Fruit fly (Drosophila melanogaster): ENCODE results near the gene CG14070.

CG14070 gene

DNA sequence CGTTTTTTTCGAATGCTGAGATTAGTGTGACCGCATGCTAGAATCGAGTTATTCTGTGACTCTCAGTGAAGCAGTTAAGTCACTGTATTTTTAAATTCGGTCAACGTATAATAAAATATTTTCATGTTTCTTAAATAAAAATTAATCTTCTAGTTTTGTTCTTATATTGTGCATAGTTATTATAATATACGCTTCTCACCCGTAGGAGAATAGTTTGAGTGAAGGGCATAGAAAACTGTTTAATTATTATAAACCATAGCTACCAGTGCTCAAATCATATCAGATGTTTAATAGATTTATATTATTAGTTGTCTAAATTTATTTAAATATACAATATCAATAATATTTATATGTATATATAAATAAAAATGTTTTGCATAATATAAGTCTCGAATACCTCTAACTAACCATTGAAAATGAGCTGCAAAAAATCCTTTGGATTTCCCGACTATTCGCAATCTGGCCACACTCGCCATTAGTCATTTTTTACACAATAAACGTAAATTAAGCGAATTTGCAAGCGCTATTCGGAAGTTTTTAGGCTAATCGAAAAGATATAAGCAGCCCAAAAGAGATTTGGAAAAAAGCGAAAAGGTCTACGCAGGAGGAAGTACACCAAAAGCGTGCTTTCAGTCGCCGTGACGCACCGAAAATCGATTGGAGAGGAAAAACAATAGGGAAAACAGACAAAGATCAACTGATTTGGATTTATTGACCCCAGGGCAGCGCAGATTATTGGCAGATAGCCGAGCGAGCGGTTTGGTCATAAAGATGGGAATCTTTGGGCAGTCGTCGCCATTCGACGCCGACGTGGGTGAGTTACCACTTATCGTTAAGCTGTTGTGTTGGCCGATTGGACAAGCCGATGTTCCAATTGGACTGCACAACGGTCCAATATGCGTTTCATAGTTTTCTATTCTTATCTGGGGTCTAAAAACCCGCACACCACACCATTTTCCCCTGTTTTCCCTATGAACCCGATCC lies 43.2 kb downstream of the CG14070 start, which contains the start of the genes aurB and Stam (continued):
- TF ChIP-seq CG13424 (tag; optimal IDR thresholded peaks at IDR 0.05) (peak; percentile 78), MESR4 (GFP tag; optimal IDR thresholded peaks at IDR 0.05) (peak; percentile 62), CG9797 (GFP tag; optimal IDR thresholded peaks at IDR 0.05) (peak; percentile 48), sug (tag; optimal IDR thresholded peaks at IDR 0.05) (peak; percentile 31), ind (GFP tag; optimal IDR thresholded peaks at IDR 0.05) (peak; percentile 15), hth (optimal IDR thresholded peaks at IDR 0.05) (no peak), CG10321 (GFP tag; IDR thresholded peaks at IDR 0.05) (no peak), chif (GFP tag; optimal IDR thresholded peaks at IDR 0.05) (no peak), hkb (optimal IDR thresholded peaks at IDR 0.05) (no peak), hkb (GFP tag; IDR thresholded peaks at IDR 0.05) (peak; percentile 48), lmd (GFP tag; IDR thresholded peaks at IDR 0.05) (peak; percentile 26), Ets65A (GFP tag) (peak; percentile 56), corto (GFP tag; optimal IDR thresholded peaks at IDR 0.05) (no peak), org-1 (GFP tag; optimal IDR thresholded peaks at IDR 0.05) (no peak), H2.0 (GFP tag; IDR thresholded peaks at IDR 0.05) (no peak), CG6272 (GFP tag; IDR thresholded peaks at IDR 0.05) (no peak), Hr39 (optimal IDR thresholded peaks at IDR 0.05) (no peak), MBD-R2 (GFP tag; IDR thresholded peaks at IDR 0.05) (0 out of 2 replicates have a peak, but pooled peaks have one; percentile 27), CG17568 (GFP tag; optimal IDR thresholded peaks at IDR 0.05) (no peak), p53 (GFP tag; optimal IDR thresholded peaks at IDR 0.05) (no peak), CG11093 (GFP tag; IDR thresholded peaks at IDR 0.05) (no peak), CG1832 (GFP tag; optimal IDR thresholded peaks at IDR 0.05) (no peak), Optix (GFP tag; IDR thresholded peaks at IDR 0.05) (no peak), Ravus (GFP tag; IDR thresholded peaks at IDR 0.05) (no peak), so (GFP tag; IDR thresholded peaks at IDR 0.05) (no peak), twi (tag; optimal IDR thresholded peaks at IDR 0.05) (peak; percentile 48), CG13296 (GFP tag; optimal IDR thresholded peaks at IDR 0.05) (peak; percentile 64), Stat92E (GFP tag; optimal IDR thresholded peaks at IDR 0.05) (no peak), CG1602 (GFP tag; optimal IDR thresholded peaks at IDR 0.05) (peak; percentile 46), CG4328 (GFP tag; optimal IDR thresholded peaks at IDR 0.05) (peak; percentile 0), Lpt (GFP tag; optimal IDR thresholded peaks at IDR 0.05) (no peak), CG15479 (GFP tag; optimal IDR thresholded peaks at IDR 0.05) (no peak), pnt (GFP tag; optimal IDR thresholded peaks at IDR 0.05) (no peak), CoRest (tag; optimal IDR thresholded peaks at IDR 0.05) (peak; percentile 87), CG11696 (GFP tag; IDR thresholded peaks at IDR 0.05) (no peak), CG16813 (GFP tag; IDR thresholded peaks at IDR 0.05; ENCODE audit: partially characterized antibody) (no peak), CG18619 (GFP tag; optimal IDR thresholded peaks at IDR 0.05) (peak; percentile 40), Drgx (GFP tag; IDR thresholded peaks at IDR 0.05) (0 out of 2 replicates have a peak, but pooled peaks have one; percentile 9), CG11085 (GFP tag; IDR thresholded peaks at IDR 0.05) (no peak), bsh (GFP tag; optimal IDR thresholded peaks at IDR 0.05) (peak in 1 of 2 experiments; percentile 62), pita (GFP tag; optimal IDR thresholded peaks at IDR 0.05) (no peak), Doc3 (GFP tag; IDR thresholded peaks at IDR 0.05; ENCODE audit: partially characterized antibody) (no peak), lov (optimal IDR thresholded peaks at IDR 0.05) (no peak), lov (GFP tag; IDR thresholded peaks at IDR 0.05) (no peak), CG8359 (GFP tag; optimal IDR thresholded peaks at IDR 0.05; ENCODE audit: borderline replicate concordance) (no peak), lilli (GFP tag; optimal IDR thresholded peaks at IDR 0.05) (no peak), Adf1 (GFP tag; IDR thresholded peaks at IDR 0.05) (no peak), CG17186 (GFP tag; optimal IDR thresholded peaks at IDR 0.05) (no peak), chm (GFP tag; IDR thresholded peaks at IDR 0.05) (0 out of 2 replicates have a peak, but pooled peaks have one; percentile 12), sens (GFP tag) (peak; percentile 17)
